Worm (Caenorhabditis elegans): ENCODE data around the gene F25A2.1.

The F25A2.1 gene

ce11 chrV:1149734-1150669 is 29.4 kb upstream of the F25A2.1 start:
- TF ChIP-seq nhr-42 (GFP tag; IDR thresholded peaks at IDR 0.05) (peak; percentile 35; the same call in 1 of the 2 replicates), R02D3.7 (tag; optimal IDR thresholded peaks at IDR 0.05) (no peak), unc-39 (tag; optimal IDR thresholded peaks at IDR 0.05) (no peak), lim-7 (GFP tag; IDR thresholded peaks at IDR 0.05) (no peak), hlh-30 (tag; optimal IDR thresholded peaks at IDR 0.05; ENCODE audit: insufficient read depth) (peak; percentile 54), snpc-1.2 (GFP tag; IDR thresholded peaks at IDR 0.05) (no peak), ceh-44 (GFP tag; IDR thresholded peaks at IDR 0.05) (no peak), mes-2 (tag; optimal IDR thresholded peaks at IDR 0.05; ENCODE audit: poor library complexity, severe bottlenecking) (no peak), ctbp-1 (GFP tag; IDR thresholded peaks at IDR 0.05) (peak; percentile 43; the same call in 1 of the 2 replicates), hlh-11 (tag; optimal IDR thresholded peaks at IDR 0.05) (peak; percentile 10), jun-1 (tag; optimal IDR thresholded peaks at IDR 0.05) (no peak), aha-1 (tag) (peak; percentile 27), mxl-3 (GFP tag; optimal IDR thresholded peaks at IDR 0.05) (no peak), nhr-11 (tag; optimal IDR thresholded peaks at IDR 0.05) (no peak), mdt-29 (GFP tag; IDR thresholded peaks at IDR 0.05) (no peak), mep-1 (tag; optimal IDR thresholded peaks at IDR 0.05) (no peak), nhr-41 (GFP tag; IDR thresholded peaks at IDR 0.05) (no peak), hmg-1.1 (GFP tag; IDR thresholded peaks at IDR 0.05) (0 out of 2 replicates have a peak, but pooled peaks have one; percentile 16), zip-2 (tag; optimal IDR thresholded peaks at IDR 0.05) (no peak), nhr-237 (tag; optimal IDR thresholded peaks at IDR 0.05) (peak; percentile 15), nhr-102 (tag; optimal IDR thresholded peaks at IDR 0.05) (no peak), lsy-2 (tag; optimal IDR thresholded peaks at IDR 0.05) (peak in 1 of 2 experiments; percentile 45), ces-1 (GFP tag; optimal IDR thresholded peaks at IDR 0.05) (peak; percentile 81), ceh-20 (GFP tag; IDR thresholded peaks at IDR 0.05) (no peak), F26F4.8 (GFP tag; conservative IDR thresholded peaks at IDR 0.05) (no peak), tag-97 (GFP tag; IDR thresholded peaks at IDR 0.05) (no peak), set-16 (GFP tag; IDR thresholded peaks at IDR 0.05) (no peak), ZK337.2 (GFP tag; IDR thresholded peaks at IDR 0.05) (no peak), nhr-10 (tag; optimal IDR thresholded peaks at IDR 0.05) (no peak), lir-3 (tag; optimal IDR thresholded peaks at IDR 0.05) (no peak), T26A8.4 (GFP tag; IDR thresholded peaks at IDR 0.05) (no peak), fkh-10 (GFP tag; optimal IDR thresholded peaks at IDR 0.05) (peak; percentile 63), lin-39 (tag; optimal IDR thresholded peaks at IDR 0.05) (no peak), F10B5.3 (tag; optimal IDR thresholded peaks at IDR 0.05) (no peak), tra-1 (GFP tag; IDR thresholded peaks at IDR 0.05) (no peak), D1046.2 (GFP tag; IDR thresholded peaks at IDR 0.05) (no peak), unc-130 (GFP tag; optimal IDR thresholded peaks at IDR 0.05) (no peak), unc-62 (GFP tag; optimal IDR thresholded peaks at IDR 0.05 in 1 of 2) (peak in 1 of 2 experiments; percentile 96), unc-62 (tag; optimal IDR thresholded peaks at IDR 0.05) (no peak), dmd-8 (GFP tag; IDR thresholded peaks at IDR 0.05) (no peak), egl-43 (GFP tag; IDR thresholded peaks at IDR 0.05) (peak; percentile 41; the same call in 1 of the 2 replicates), zip-11 (GFP tag; IDR thresholded peaks at IDR 0.05) (no peak), lin-13 (GFP tag; optimal IDR thresholded peaks at IDR 0.05) (no peak), pha-4 (GFP tag; IDR thresholded peaks at IDR 0.05) (no peak), pha-4 (tag; optimal IDR thresholded peaks at IDR 0.05) (no peak)

Measured in whole organism, L4 larva.